Worm (Caenorhabditis elegans) whole organism, L4/young adult: Measurements from ENCODE around the gene mlt-11.

Source experiments
- W03F9.2 ChIP-seq: fragments of 150-350 bp; optimal IDR thresholded peaks from 2 replicates; lab custom pipeline; 2014; ENCODE audit warnings: missing biosample characterization, missing genetic modification characterization
- dao-5 ChIP-seq: sonication (generic microtip); optimal IDR thresholded peaks from 2 replicates; lab custom pipeline; 2016; ENCODE audit warnings: missing genotype, missing genetic modification characterization, moderate library complexity, missing compliant biosample characterization
- him-1 ChIP-seq: sonication (generic microtip); optimal IDR thresholded peaks from 2 replicates; lab custom pipeline; 2016; ENCODE audit warnings: missing genotype, missing genetic modification reagents, missing genetic modification characterization, missing compliant biosample characterization

DNA sequence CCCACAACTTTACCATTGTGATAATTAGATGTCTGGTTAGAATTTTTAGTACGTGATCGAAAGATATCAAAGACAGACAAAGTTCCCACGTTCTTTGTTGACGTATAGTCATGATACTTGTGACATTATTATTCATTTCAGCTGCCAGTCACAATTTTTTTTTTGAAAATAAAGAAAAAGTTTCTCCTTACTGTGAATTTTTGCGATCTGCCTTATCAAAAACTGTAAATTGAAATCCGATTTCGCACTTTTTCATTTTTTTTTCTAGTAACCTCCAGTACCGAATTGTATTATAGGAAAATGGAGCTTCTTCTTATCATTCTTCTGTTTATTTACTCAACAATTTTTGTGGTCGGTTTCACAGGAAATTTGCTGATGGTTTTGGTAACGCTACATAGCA lies 14.1 kb downstream of the mlt-11 start, which contains the start of gene srsx-35:
- TF ChIP-seq him-1 (tag; lab: Kevin White, UChicago) (no peak), dao-5 (tag; lab: Kevin White, UChicago) (no peak), W03F9.2 (tag; lab: Kevin White, UChicago) (no peak)
